Worm (Caenorhabditis elegans) whole organism, L4/young adult: ENCODE measurements around the gene Y46E12BL.2.

Experiments used
- W03F9.2 ChIP-seq: fragments of 150-350 bp; optimal IDR thresholded peaks from 2 replicates; lab custom pipeline; 2014; ENCODE audit warnings: missing biosample characterization, missing genetic modification characterization
- dao-5 ChIP-seq: sonication (generic microtip); optimal IDR thresholded peaks from 2 replicates; lab custom pipeline; 2016; ENCODE audit warnings: missing genotype, missing genetic modification characterization, moderate library complexity, missing compliant biosample characterization

DNA sequence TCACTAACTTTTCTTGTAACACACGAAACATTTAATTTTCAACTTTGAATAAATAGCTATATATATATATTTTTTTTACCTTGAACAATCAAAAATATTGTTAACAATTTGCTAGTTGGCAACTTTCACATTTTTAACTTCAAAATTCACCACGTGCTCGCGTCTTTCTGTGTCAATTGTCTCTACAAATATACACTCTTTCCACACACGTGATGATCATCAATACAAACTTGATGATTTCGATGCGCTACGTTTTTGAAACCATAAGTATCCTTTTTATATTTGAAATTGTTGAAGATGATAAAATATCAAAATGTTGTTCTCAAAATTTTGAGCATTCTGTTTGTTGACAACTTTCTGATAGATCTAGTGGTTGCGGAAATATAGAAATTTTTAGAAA, 37.4 kb upstream of the Y46E12BL.2 start:
- no peak for TF ChIP-seq dao-5 (tag; lab: Kevin White, UChicago)
- TF ChIP-seq W03F9.2 (tag; lab: Kevin White, UChicago), result no peak
